Fruit fly (Drosophila melanogaster): ENCODE measurements around the gene Dys.

The Dys gene

DNA sequence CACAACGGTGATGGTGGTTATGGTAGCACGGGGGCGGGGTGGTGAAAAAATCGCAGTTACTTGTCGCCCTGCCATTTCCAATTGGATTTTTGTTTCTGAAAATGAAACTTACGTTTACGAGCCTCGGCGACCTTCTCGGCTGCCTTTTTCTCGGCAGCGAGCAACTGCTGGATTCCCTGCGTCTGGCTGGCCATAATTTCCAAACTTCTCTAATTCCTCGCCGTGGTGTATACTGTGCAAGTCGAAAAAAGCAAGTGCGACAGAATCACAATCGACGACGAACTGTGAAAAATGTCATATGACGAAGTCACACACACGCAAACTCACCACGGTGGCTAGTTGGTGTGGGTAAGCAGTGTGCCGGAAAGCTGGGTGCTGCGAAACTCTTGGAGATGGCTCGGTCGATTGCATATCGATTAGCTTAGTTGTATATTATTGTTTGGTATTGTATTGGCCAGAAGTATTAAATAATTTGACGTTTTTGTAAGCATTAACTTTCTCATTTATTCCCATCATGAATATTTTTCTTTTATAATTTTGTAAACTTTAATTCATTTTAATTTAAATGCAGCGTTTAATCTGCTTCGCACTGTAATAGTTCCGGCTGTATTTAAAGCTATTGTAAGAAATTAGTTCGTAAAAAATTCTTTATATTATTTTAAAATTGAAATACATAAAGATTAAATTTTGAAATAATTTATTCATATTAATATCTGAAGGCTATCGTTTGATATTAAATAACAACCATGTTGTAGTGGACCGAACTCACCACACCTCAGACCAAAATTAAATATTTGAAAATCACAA, 183.4 kb downstream of the Dys start, which contains the start of gene Vha13:
TSS of gene Vha13 (minus strand) at position 293 of the 807 bp plus-strand sequence.
- TF ChIP-seq EcR (GFP tag; optimal IDR thresholded peaks at IDR 0.05) (peak; percentile 65), CG34367 (tag; optimal IDR thresholded peaks at IDR 0.05) (no peak), Ets98B (GFP tag; IDR thresholded peaks at IDR 0.05) (peak; percentile 28; the same call in 1 of the 2 replicates), CG32121 (GFP tag; IDR thresholded peaks at IDR 0.05) (peak; percentile 41; the same call in 1 of the 2 replicates), CG8301 (tag; optimal IDR thresholded peaks at IDR 0.05) (peak; percentile 14), CG4496 (GFP tag; IDR thresholded peaks at IDR 0.05) (peak; percentile 67; the same call in 2 of the 3 replicates), CG10348 (GFP tag; IDR thresholded peaks at IDR 0.05) (no peak), gl (tag; optimal IDR thresholded peaks at IDR 0.05) (peak; percentile 37), Pif1B (GFP tag; optimal IDR thresholded peaks at IDR 0.05) (peak; percentile 9), CG8159 (tag; optimal IDR thresholded peaks at IDR 0.05) (peak; percentile 29), fd96Ca (GFP tag; IDR thresholded peaks at IDR 0.05) (peak; percentile 51; the same call in 2 of the 3 replicates), CG17806 (tag; optimal IDR thresholded peaks at IDR 0.05) (no peak)

DNA sequence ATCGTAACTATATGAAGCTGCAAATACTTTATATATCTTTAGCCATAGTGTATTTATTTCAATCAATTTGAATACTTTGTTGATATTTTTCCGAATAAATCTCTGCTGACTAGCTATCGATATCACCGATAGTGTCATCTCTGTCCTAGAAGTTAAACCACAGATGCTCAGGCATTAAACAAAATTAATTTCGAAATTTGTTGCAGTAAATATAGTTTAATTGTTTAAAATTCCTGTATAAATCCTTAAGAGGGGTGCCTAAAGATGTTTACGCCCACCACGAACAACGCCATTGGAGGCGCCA, 184.0 kb downstream of the Dys start, which contains the start of gene Nup58:
TSS of gene Nup58 (plus strand) at position 126 of the 304 bp plus-strand sequence.
- TF ChIP-seq Pif1B (GFP tag; optimal IDR thresholded peaks at IDR 0.05) (no peak), Snoo (tag; optimal IDR thresholded peaks at IDR 0.05) (no peak), Pif1A (GFP tag; optimal IDR thresholded peaks at IDR 0.05) (no peak), fd96Ca (GFP tag; IDR thresholded peaks at IDR 0.05) (no peak), CG13204 (GFP tag; optimal IDR thresholded peaks at IDR 0.05) (no peak), CG14655 (GFP tag; optimal IDR thresholded peaks at IDR 0.05) (no peak), CG32121 (GFP tag; IDR thresholded peaks at IDR 0.05) (no peak), gl (tag; optimal IDR thresholded peaks at IDR 0.05) (no peak), CG8159 (tag; optimal IDR thresholded peaks at IDR 0.05) (no peak), CG4496 (GFP tag; IDR thresholded peaks at IDR 0.05) (no peak), CG17806 (tag; optimal IDR thresholded peaks at IDR 0.05) (no peak), CG8301 (tag; optimal IDR thresholded peaks at IDR 0.05) (no peak), CG15710 (tag; optimal IDR thresholded peaks at IDR 0.05) (no peak), rn (GFP tag; IDR thresholded peaks at IDR 0.05) (no peak), CG12605 (GFP tag; IDR thresholded peaks at IDR 0.05) (no peak), CG10348 (GFP tag; IDR thresholded peaks at IDR 0.05) (no peak), EcR (GFP tag; optimal IDR thresholded peaks at IDR 0.05) (no peak), CG34367 (tag; optimal IDR thresholded peaks at IDR 0.05) (no peak), CG9948 (tag; optimal IDR thresholded peaks at IDR 0.05) (no peak)

Data from whole organism, pupa.